Fruit fly (Drosophila melanogaster): ENCODE measurements around the gene CG9098.
A peak's percentile ranks its signal among the peaks of the same experiment; 100 is the strongest.

Gene CG9098

dm6 chr2L:6053874-6054469 is 41.8 kb upstream of the CG9098 start, which contains the start of gene CG13995 (continued):
- TF ChIP-seq lab (GFP tag; optimal IDR thresholded peaks at IDR 0.05) (peak; percentile 22), HLH3B (GFP tag; IDR thresholded peaks at IDR 0.05) (no peak), CG6254 (GFP tag; optimal IDR thresholded peaks at IDR 0.05) (no peak), ftz-f1 (GFP tag; optimal IDR thresholded peaks at IDR 0.05) (no peak), pho (GFP tag; optimal IDR thresholded peaks at IDR 0.05) (no peak), Asciz (GFP tag; optimal IDR thresholded peaks at IDR 0.05) (no peak), pan (optimal IDR thresholded peaks at IDR 0.05) (no peak), pan (GFP tag; optimal IDR thresholded peaks at IDR 0.05 in 1 of 2, IDR thresholded peaks at IDR 0.05 in 1 of 2) (no peak), ttk (GFP tag; IDR thresholded peaks at IDR 0.05) (0 out of 2 replicates have a peak, but pooled peaks have one; percentile 24), Bgb (GFP tag; IDR thresholded peaks at IDR 0.05; ENCODE audit: partially characterized antibody) (peak; percentile 27; the same call in 1 of the 2 replicates), Hmr (GFP tag; optimal IDR thresholded peaks at IDR 0.05) (no peak), mam (GFP tag; optimal IDR thresholded peaks at IDR 0.05) (no peak), CG14860 (GFP tag; IDR thresholded peaks at IDR 0.05; ENCODE audit: partially characterized antibody) (no peak), Deaf1 (tag; optimal IDR thresholded peaks at IDR 0.05) (peak; percentile 89), CG12659 (GFP tag; optimal IDR thresholded peaks at IDR 0.05) (no peak), CG18599 (GFP tag; optimal IDR thresholded peaks at IDR 0.05) (peak; percentile 7), CG34224 (GFP tag; IDR thresholded peaks at IDR 0.05; ENCODE audit: partially characterized antibody) (no peak), CG2202 (tag; optimal IDR thresholded peaks at IDR 0.05) (no peak), CG12155 (GFP tag; optimal IDR thresholded peaks at IDR 0.05) (no peak), CG17359 (tag; optimal IDR thresholded peaks at IDR 0.05) (no peak), NK7.1 (GFP tag; optimal IDR thresholded peaks at IDR 0.05) (no peak), sqz (GFP tag; optimal IDR thresholded peaks at IDR 0.05) (no peak), CG4617 (GFP tag; optimal IDR thresholded peaks at IDR 0.05; ENCODE audit: borderline replicate concordance) (no peak), knrl (GFP tag; IDR thresholded peaks at IDR 0.05; ENCODE audit: partially characterized antibody) (no peak), Ets97D (GFP tag; optimal IDR thresholded peaks at IDR 0.05) (no peak), ase (GFP tag; IDR thresholded peaks at IDR 0.05) (0 out of 3 replicates have a peak, but pooled peaks have one; percentile 36), Med (GFP tag) (peak; percentile 58), CG4820 (GFP tag; optimal IDR thresholded peaks at IDR 0.05) (no peak), toy (GFP tag; IDR thresholded peaks at IDR 0.05) (no peak), CG2875 (GFP tag; optimal IDR thresholded peaks at IDR 0.05) (no peak), lbe (GFP tag; optimal IDR thresholded peaks at IDR 0.05) (no peak), HLH4C (GFP tag; IDR thresholded peaks at IDR 0.05; ENCODE audit: partially characterized antibody) (no peak), Adf1 (GFP tag; IDR thresholded peaks at IDR 0.05) (peak; percentile 14; the same call in 1 of the 2 replicates), bowl (GFP tag; IDR thresholded peaks at IDR 0.05) (no peak), Blimp-1 (GFP tag; optimal IDR thresholded peaks at IDR 0.05) (peak; percentile 28), Hand (GFP tag; optimal IDR thresholded peaks at IDR 0.05) (no peak), CG10147 (GFP tag; optimal IDR thresholded peaks at IDR 0.05) (no peak), CG16779 (GFP tag; IDR thresholded peaks at IDR 0.05) (peak; percentile 74), CG16863 (GFP tag; optimal IDR thresholded peaks at IDR 0.05) (no peak), CG4404 (GFP tag; IDR thresholded peaks at IDR 0.05) (no peak), inv (GFP tag; IDR thresholded peaks at IDR 0.05; ENCODE audit: partially characterized antibody) (0 out of 2 replicates have a peak, but pooled peaks have one; percentile 10), dysf (GFP tag; IDR thresholded peaks at IDR 0.05) (no peak), cg (GFP tag; optimal IDR thresholded peaks at IDR 0.05) (peak; percentile 57), row (GFP tag; IDR thresholded peaks at IDR 0.05) (peak; percentile 12; the same call in 1 of the 3 replicates), D19A (tag; optimal IDR thresholded peaks at IDR 0.05) (no peak), gce (GFP tag; IDR thresholded peaks at IDR 0.05) (no peak), CG13894 (tag; optimal IDR thresholded peaks at IDR 0.05) (peak; percentile 100), Six4 (GFP tag; optimal IDR thresholded peaks at IDR 0.05) (no peak), nom (GFP tag; optimal IDR thresholded peaks at IDR 0.05) (peak; percentile 54)

Measured in whole organism, embryonic.